Fruit fly (Drosophila melanogaster) whole organism, prepupa: ENCODE measurements around the gene a10.

ENCODE experiments used
- CG32006 ChIP-seq: fragments of 200-800 bp; sonication (Bioruptor generic); optimal IDR thresholded peaks from 3 replicates; lab custom pipeline; 2017; ENCODE audit warnings: missing biosample characterization, mild to moderate bottlenecking, missing genetic modification characterization
- CG4318 ChIP-seq: fragments of 200-800 bp; sonication (Bioruptor generic); optimal IDR thresholded peaks from 3 replicates; lab custom pipeline; 2017; ENCODE audit warnings: missing biosample characterization, mild to moderate bottlenecking, missing genetic modification characterization
- Hr38 ChIP-seq: sonication (Bioruptor generic); optimal IDR thresholded peaks from 2 replicates; lab custom pipeline; 2016; ENCODE audit warnings: missing biosample characterization, missing genetic modification characterization
- fd59A ChIP-seq: fragments of 200-800 bp; sonication (Bioruptor generic); optimal IDR thresholded peaks from 2 replicates; lab custom pipeline; 2017; ENCODE audit warnings: missing biosample characterization, mild to moderate bottlenecking, missing genetic modification characterization, missing genetic modification reagents
- net ChIP-seq: fragments of 200-800 bp; sonication (Bioruptor generic); optimal IDR thresholded peaks from 3 replicates; lab custom pipeline; 2016; ENCODE audit warnings: missing biosample characterization, missing genetic modification characterization

DNA sequence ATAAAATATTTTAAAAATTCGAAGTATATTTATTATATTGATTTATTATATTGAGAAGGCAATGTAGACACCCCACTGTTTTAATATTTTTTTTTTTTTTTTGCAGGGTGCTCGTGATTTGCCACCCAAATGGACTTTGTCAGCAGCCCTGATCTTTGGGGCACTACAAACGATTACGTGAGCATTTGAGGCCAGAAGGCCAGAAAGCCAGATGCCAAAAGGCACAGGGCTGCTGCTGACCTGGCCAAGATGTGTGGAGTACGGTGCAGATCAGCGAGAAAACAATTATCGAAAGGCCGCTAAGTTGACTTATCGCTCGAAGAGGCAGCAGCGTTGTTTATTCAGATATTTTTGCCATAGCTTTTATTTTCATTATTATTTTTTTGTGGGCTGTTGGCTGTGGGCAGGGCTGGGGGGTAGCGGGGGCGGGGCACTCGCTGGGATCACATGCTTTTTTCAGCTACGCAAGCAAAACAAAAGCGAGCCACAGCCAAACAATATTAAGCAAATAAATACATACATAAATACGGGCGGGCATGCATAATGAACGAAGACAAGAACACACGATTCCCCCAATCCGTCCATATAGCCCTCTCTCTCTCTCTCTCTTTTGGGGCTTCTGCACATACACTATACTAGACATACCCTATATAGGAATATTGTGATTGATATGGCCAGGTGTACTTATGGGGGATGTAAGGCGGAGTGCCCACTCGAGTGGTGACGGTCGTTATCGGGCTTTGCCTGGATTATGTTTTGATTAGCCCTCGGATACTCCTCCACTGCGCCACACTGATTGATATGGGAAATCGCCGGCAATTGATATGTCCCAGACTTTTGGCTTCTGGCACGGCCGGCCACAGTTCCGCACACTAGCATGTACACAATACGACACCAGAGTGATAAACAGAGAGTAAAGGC, 20.0 kb downstream of the a10 start:
- TF ChIP-seq CG4318 (GFP tag; lab: Kevin White, UChicago) (no peak), net (no peak), Hr38 (GFP tag; lab: Kevin White, UChicago) (no peak), CG32006 (GFP tag; lab: Kevin White, UChicago) (no peak), fd59A (no peak)
